Fruit fly (Drosophila melanogaster): ENCODE data around the gene Trf.

DNA sequence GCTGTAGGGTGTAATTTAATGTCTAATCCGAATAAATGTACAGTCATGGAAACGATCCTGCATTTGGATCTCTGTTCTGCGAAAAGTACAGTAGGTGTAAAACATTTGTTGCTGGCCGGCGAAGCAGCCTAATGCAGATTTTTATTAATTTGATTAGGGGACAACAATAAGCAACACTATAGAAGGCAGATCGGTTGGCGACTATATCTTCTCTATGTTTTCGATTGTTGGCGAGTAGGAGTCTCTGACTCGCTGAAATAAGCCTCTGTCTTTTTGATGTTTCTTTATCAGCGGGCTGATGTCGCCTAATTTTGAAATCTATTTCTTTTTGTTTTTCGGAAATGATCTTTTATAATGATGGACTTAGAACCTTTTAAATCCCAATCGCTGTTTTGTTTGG, 42.6 kb upstream of the Trf start:
- no peak for TF ChIP-seq CG1620 (GFP tag; optimal IDR thresholded peaks at IDR 0.05)
- TF ChIP-seq tj (GFP tag; optimal IDR thresholded peaks at IDR 0.05): no peak
- no peak for TF ChIP-seq pad (GFP tag; optimal IDR thresholded peaks at IDR 0.05)
- TF ChIP-seq toe (GFP tag; optimal IDR thresholded peaks at IDR 0.05): no peak
- no peak for TF ChIP-seq CG7045 (GFP tag; optimal IDR thresholded peaks at IDR 0.05)
- no peak for TF ChIP-seq kay (GFP tag; ENCODE audit: borderline replicate concordance)
- no peak for TF ChIP-seq cic (GFP tag; optimal IDR thresholded peaks at IDR 0.05)
- TF ChIP-seq Hr96 (GFP tag; optimal IDR thresholded peaks at IDR 0.05): no peak

Data from whole organism, adult.